Worm (Caenorhabditis elegans): Measurements from ENCODE around the gene R07B7.12.
"Not testable (repeated sequence)": the region's sequence is repeated elsewhere in the genome, so short reads cannot be mapped to it uniquely, and the experiment has no call there.

Gene R07B7.12

ce11 chrV:12115150-12115549 lies 26.3 kb downstream of the R07B7.12 start:
- TF ChIP-seq ama-1 (optimal IDR thresholded peaks at IDR 0.05): no peak

ce11 chrV:12117567-12118053 lies 28.7 kb downstream of the R07B7.12 start, which contains the start of gene C13C4.8:
Gene C13C4.8 (plus strand): TSS chrV:12118003.
- TF ChIP-seq ama-1 (optimal IDR thresholded peaks at IDR 0.05) (no peak), sea-1 (GFP tag; conservative IDR thresholded peaks at IDR 0.05) (no peak), tra-4 (tag; optimal IDR thresholded peaks at IDR 0.05) (no peak), tbx-37 (GFP tag; conservative IDR thresholded peaks at IDR 0.05) (no peak), hmbx-1 (tag; optimal IDR thresholded peaks at IDR 0.05) (no peak), ceh-13 (GFP tag; optimal IDR thresholded peaks at IDR 0.05) (no peak), ets-7 (tag; optimal IDR thresholded peaks at IDR 0.05) (no peak), hnd-1 (tag; optimal IDR thresholded peaks at IDR 0.05) (no peak)

- TF ChIP-seq ama-1 (optimal IDR thresholded peaks at IDR 0.05): no peak
- no peak for TF ChIP-seq F13C5.2 (tag; optimal IDR thresholded peaks at IDR 0.05)
- TF ChIP-seq B0310.2 (tag; optimal IDR thresholded peaks at IDR 0.05): no peak
- TF ChIP-seq ets-7 (tag; optimal IDR thresholded peaks at IDR 0.05): no peak
- no peak for TF ChIP-seq tra-4 (tag; optimal IDR thresholded peaks at IDR 0.05)
- no peak for TF ChIP-seq ceh-36 (tag; optimal IDR thresholded peaks at IDR 0.05)
- TF ChIP-seq tbx-11 (GFP tag; IDR thresholded peaks at IDR 0.05): no peak
- TF ChIP-seq sea-1 (GFP tag; conservative IDR thresholded peaks at IDR 0.05): no peak
- TF ChIP-seq tbx-37 (GFP tag; conservative IDR thresholded peaks at IDR 0.05): no peak
- TF ChIP-seq pes-1 (GFP tag; IDR thresholded peaks at IDR 0.05): no peak
- TF ChIP-seq scrt-1 (GFP tag; IDR thresholded peaks at IDR 0.05): no peak
- TF ChIP-seq flt-1 (GFP tag; IDR thresholded peaks at IDR 0.05): no peak
- TF ChIP-seq hnd-1 (tag; optimal IDR thresholded peaks at IDR 0.05): no peak
- TF ChIP-seq hmg-4 (GFP tag; optimal IDR thresholded peaks at IDR 0.05): no peak
- no peak for TF ChIP-seq hmbx-1 (tag; optimal IDR thresholded peaks at IDR 0.05)
- TF ChIP-seq ceh-13 (GFP tag; optimal IDR thresholded peaks at IDR 0.05): no peak
- no peak for TF ChIP-seq aly-1 (tag; optimal IDR thresholded peaks at IDR 0.05)
Observed at ce11 chrV:12120381-12120780, 31.5 kb downstream of the R07B7.12 start, which contains the start of gene C13C4.7. Gene C13C4.7 (minus strand): TSS chrV:12120481.

- TF ChIP-seq sea-1 (GFP tag; conservative IDR thresholded peaks at IDR 0.05) (no peak), hmg-4 (GFP tag; optimal IDR thresholded peaks at IDR 0.05) (no peak), aly-1 (tag; optimal IDR thresholded peaks at IDR 0.05) (no peak), B0310.2 (tag; optimal IDR thresholded peaks at IDR 0.05) (no peak), pes-1 (GFP tag; IDR thresholded peaks at IDR 0.05) (no peak)
Observed at ce11 chrV:12121274-12121673, 32.4 kb downstream of the R07B7.12 start, which contains the start of gene C13C4.6. Gene C13C4.6 (plus strand): TSS chrV:12121574.

ce11 chrV:12130688-12131087 lies 41.8 kb downstream of the R07B7.12 start, which contains the start of gene C27A7.6:
Gene C27A7.6 (minus strand): TSS chrV:12130788.
- TF ChIP-seq F13C5.2 (tag; optimal IDR thresholded peaks at IDR 0.05); ets-7 (tag; optimal IDR thresholded peaks at IDR 0.05); tbx-37 (GFP tag; conservative IDR thresholded peaks at IDR 0.05): not testable (repeated sequence)

ce11 chrV:12131157-12131556 lies 42.3 kb downstream of the R07B7.12 start, which contains the start of gene enpp-1:
Gene enpp-1 (plus strand): TSS chrV:12131457.
- TF ChIP-seq ets-7 (tag; optimal IDR thresholded peaks at IDR 0.05); pes-1 (GFP tag; IDR thresholded peaks at IDR 0.05); scrt-1 (GFP tag; IDR thresholded peaks at IDR 0.05): not testable (repeated sequence)

- TF ChIP-seq scrt-1 (GFP tag; IDR thresholded peaks at IDR 0.05) (no peak), ceh-36 (tag; optimal IDR thresholded peaks at IDR 0.05) (no peak), hmg-4 (GFP tag; optimal IDR thresholded peaks at IDR 0.05) (no peak), ceh-13 (GFP tag; optimal IDR thresholded peaks at IDR 0.05) (no peak), flt-1 (GFP tag; IDR thresholded peaks at IDR 0.05) (no peak), hnd-1 (tag; optimal IDR thresholded peaks at IDR 0.05) (no peak), ets-7 (tag; optimal IDR thresholded peaks at IDR 0.05) (no peak), F13C5.2 (tag; optimal IDR thresholded peaks at IDR 0.05) (no peak), tbx-11 (GFP tag; IDR thresholded peaks at IDR 0.05) (no peak), hmbx-1 (tag; optimal IDR thresholded peaks at IDR 0.05) (no peak), aly-1 (tag; optimal IDR thresholded peaks at IDR 0.05) (no peak), B0310.2 (tag; optimal IDR thresholded peaks at IDR 0.05) (no peak), sea-1 (GFP tag; conservative IDR thresholded peaks at IDR 0.05) (no peak), tbx-37 (GFP tag; conservative IDR thresholded peaks at IDR 0.05) (no peak), tra-4 (tag; optimal IDR thresholded peaks at IDR 0.05) (no peak), ama-1 (optimal IDR thresholded peaks at IDR 0.05) (no peak), pes-1 (GFP tag; IDR thresholded peaks at IDR 0.05) (no peak)
Observed at ce11 chrV:12137942-12138341, 49.1 kb downstream of the R07B7.12 start.

- TF ChIP-seq pes-1 (GFP tag; IDR thresholded peaks at IDR 0.05) (no peak), F13C5.2 (tag; optimal IDR thresholded peaks at IDR 0.05) (no peak), tra-4 (tag; optimal IDR thresholded peaks at IDR 0.05) (no peak), tbx-11 (GFP tag; IDR thresholded peaks at IDR 0.05) (no peak), sea-1 (GFP tag; conservative IDR thresholded peaks at IDR 0.05) (no peak), flt-1 (GFP tag; IDR thresholded peaks at IDR 0.05) (no peak), hnd-1 (tag; optimal IDR thresholded peaks at IDR 0.05) (no peak), ama-1 (optimal IDR thresholded peaks at IDR 0.05) (no peak), ets-7 (tag; optimal IDR thresholded peaks at IDR 0.05) (no peak), scrt-1 (GFP tag; IDR thresholded peaks at IDR 0.05) (no peak), B0310.2 (tag; optimal IDR thresholded peaks at IDR 0.05) (no peak), tbx-37 (GFP tag; conservative IDR thresholded peaks at IDR 0.05) (no peak)
Observed at ce11 chrV:12140625-12141024, 51.8 kb downstream of the R07B7.12 start, which contains the start of gene C27A7.3. Gene C27A7.3 (plus strand): TSS chrV:12140925.
